Fruit fly (Drosophila melanogaster) whole organism, embryonic: ENCODE data around the gene sing.

Source experiments
- BtbVII ChIP-seq: fragments of 200-800 bp; sonication (Bioruptor generic); optimal IDR thresholded peaks from 3 replicates; lab custom pipeline; 2017; ENCODE audit warnings: missing biosample characterization, mild to moderate bottlenecking, missing genetic modification characterization
- CG10147 ChIP-seq: fragments of 200-800 bp; sonication (Bioruptor generic); optimal IDR thresholded peaks from 2 replicates; lab custom pipeline; 2019; ENCODE audit warnings: missing biosample characterization, mild to moderate bottlenecking, missing genetic modification characterization, moderate library complexity
- CG1024 ChIP-seq: fragments of 200-800 bp; sonication (Bioruptor generic); IDR thresholded peaks from 2 replicates; pipeline ENCODE4 v1.3.6; 2022; ENCODE audit warnings: missing biosample characterization, missing genetic modification characterization
- CG11696 ChIP-seq: fragments of 200-800 bp; sonication (Bioruptor generic); IDR thresholded peaks from 2 replicates; pipeline ENCODE4 v1.3.6; 2022; ENCODE audit warnings: missing biosample characterization, missing genetic modification characterization
- CG12236 ChIP-seq: fragments of 200-800 bp; sonication (Bioruptor generic); optimal IDR thresholded peaks from 2 replicates; lab custom pipeline; 2016; ENCODE audit warnings: missing biosample characterization, missing genetic modification characterization
- CG1233 ChIP-seq: fragments of 200-800 bp; sonication (Bioruptor generic); optimal IDR thresholded peaks from 4 replicates; lab custom pipeline; 2018; ENCODE audit warnings: missing biosample characterization, mild to moderate bottlenecking, missing genetic modification characterization
- CG12391 ChIP-seq: fragments of 200-800 bp; sonication (Bioruptor generic); optimal IDR thresholded peaks from 3 replicates; lab custom pipeline; 2018; ENCODE audit warnings: missing biosample characterization, mild to moderate bottlenecking, missing genetic modification characterization, moderate library complexity
- CG13894 ChIP-seq: fragments of 200-800 bp; sonication (Bioruptor generic); optimal IDR thresholded peaks from 3 replicates; lab custom pipeline; 2018; ENCODE audit warnings: missing biosample characterization, mild to moderate bottlenecking, missing genetic modification characterization, moderate library complexity
- CG17829 ChIP-seq: fragments of 200-800 bp; optimal IDR thresholded peaks from 2 replicates; lab custom pipeline; 2019; ENCODE audit warnings: missing biosample characterization, mild to moderate bottlenecking, missing genetic modification characterization, moderate library complexity
- CG18011 ChIP-seq: fragments of 200-800 bp; sonication (Bioruptor generic); optimal IDR thresholded peaks from 2 replicates; lab custom pipeline; 2017; ENCODE audit warnings: missing biosample characterization, missing genetic modification characterization, mild to moderate bottlenecking, moderate library complexity, missing genotype
- CG2199 ChIP-seq: fragments of 200-800 bp; sonication (Bioruptor generic); IDR thresholded peaks from 3 replicates; pipeline ENCODE4 v1.3.6; 2022; ENCODE audit warnings: missing biosample characterization, missing genetic modification characterization
- CG30403 ChIP-seq: fragments of 200-800 bp; sonication (Bioruptor generic); optimal IDR thresholded peaks from 3 replicates; lab custom pipeline; 2016; ENCODE audit warnings: missing biosample characterization, missing genetic modification characterization
- CG31388 ChIP-seq: fragments of 200-800 bp; sonication (Bioruptor generic); optimal IDR thresholded peaks from 2 replicates; lab custom pipeline; 2016; ENCODE audit warnings: missing biosample characterization, missing genetic modification characterization
- CG33213 ChIP-seq: fragments of 200-800 bp; sonication (Bioruptor generic); optimal IDR thresholded peaks from 3 replicates; lab custom pipeline; 2016; ENCODE audit warnings: missing biosample characterization, missing genetic modification characterization
- CG3726 ChIP-seq: fragments of 200-800 bp; sonication (Bioruptor generic); IDR thresholded peaks from 3 replicates; pipeline ENCODE4, ENCODE4 v1.3.6; 2022; ENCODE audit warnings: missing biosample characterization, missing genetic modification characterization
- CG6254 ChIP-seq: fragments of 200-800 bp; sonication (Bioruptor generic); optimal IDR thresholded peaks from 3 replicates; lab custom pipeline; 2017; ENCODE audit warnings: mild to moderate bottlenecking, missing biosample characterization, missing genetic modification reagents, missing genetic modification characterization
- CG6791 ChIP-seq: fragments of 200-800 bp; sonication (Bioruptor generic); IDR thresholded peaks from 3 replicates; pipeline ENCODE4 v1.3.6; 2022; ENCODE audit warnings: missing biosample characterization, missing genetic modification characterization; ENCODE audit not compliant: partially characterized antibody
- CG6813 ChIP-seq: fragments of 200-800 bp; sonication (Bioruptor generic); optimal IDR thresholded peaks from 2 replicates; lab custom pipeline; 2017; ENCODE audit warnings: missing biosample characterization, missing genetic modification characterization, mild to moderate bottlenecking, moderate library complexity, missing genetic modification reagents
- CG9932 ChIP-seq: fragments of 200-800 bp; sonication (Bioruptor generic); IDR thresholded peaks from 2 replicates; pipeline ENCODE4 v1.3.6; 2022; ENCODE audit warnings: missing biosample characterization, missing genetic modification characterization
- Dip3 ChIP-seq: fragments of 200-800 bp; sonication (Bioruptor generic); optimal IDR thresholded peaks from 3 replicates; lab custom pipeline; 2016; ENCODE audit warnings: missing biosample characterization, missing genetic modification characterization
- Dll ChIP-seq: fragments of 200-800 bp; sonication (Bioruptor generic); IDR thresholded peaks from 4 replicates; pipeline ENCODE4 v1.3.6; 2022; ENCODE audit warnings: missing biosample characterization, missing genetic modification characterization; ENCODE audit not compliant: partially characterized antibody
- Doc3 ChIP-seq: fragments of 200-800 bp; sonication (Bioruptor generic); IDR thresholded peaks from 3 replicates; pipeline ENCODE4 v1.3.6; 2022; ENCODE audit warnings: missing biosample characterization, missing genetic modification characterization; ENCODE audit not compliant: partially characterized antibody
- Elba2 ChIP-seq: fragments of 200-800 bp; sonication (Bioruptor generic); optimal IDR thresholded peaks from 3 replicates; lab custom pipeline; 2016; ENCODE audit warnings: missing biosample characterization, missing genetic modification characterization
- Hand ChIP-seq: fragments of 200-800 bp; sonication (Bioruptor generic); optimal IDR thresholded peaks from 2 replicates; lab custom pipeline; 2017; ENCODE audit warnings: mild to moderate bottlenecking, missing biosample characterization, missing genetic modification reagents, missing genetic modification characterization
- HmgD ChIP-seq: fragments of 200-800 bp; sonication (Bioruptor generic); optimal IDR thresholded peaks from 3 replicates; lab custom pipeline; 2016; ENCODE audit warnings: missing biosample characterization, missing genetic modification characterization
- Hr39 ChIP-seq: fragments of >200 bp; optimal IDR thresholded peaks from 2 replicates; lab custom pipeline; 2017
- Lpt ChIP-seq: fragments of >200 bp; optimal IDR thresholded peaks from 2 replicates; lab custom pipeline; 2018; ENCODE audit warnings: missing biosample characterization, missing genetic modification characterization
- Myb ChIP-seq: fragments of 200-800 bp; sonication (Bioruptor generic); optimal IDR thresholded peaks from 2 replicates; lab custom pipeline; 2016; ENCODE audit warnings: missing biosample characterization, missing genetic modification characterization
- NK7.1 ChIP-seq: fragments of 200-800 bp; sonication (Bioruptor generic); optimal IDR thresholded peaks from 3 replicates; lab custom pipeline; 2016; ENCODE audit warnings: missing biosample characterization, missing genetic modification characterization
- Xbp1 ChIP-seq: fragments of 200-800 bp; sonication (Bioruptor generic); optimal IDR thresholded peaks from 3 replicates; lab custom pipeline; 2016; ENCODE audit warnings: missing biosample characterization, mild to moderate bottlenecking, missing genetic modification characterization
- cato ChIP-seq: fragments of 200-800 bp; sonication (Bioruptor generic); optimal IDR thresholded peaks from 2 replicates; lab custom pipeline; 2016; ENCODE audit warnings: missing biosample characterization, missing genetic modification characterization, borderline replicate concordance
- dan ChIP-seq: fragments of 200-800 bp; sonication (Bioruptor generic); IDR thresholded peaks from 2 replicates; pipeline ENCODE4 v1.3.6; 2022; ENCODE audit warnings: missing biosample characterization, missing genetic modification characterization
- eve ChIP-seq, 2 experiments: fragments of >200 bp; optimal IDR thresholded peaks; 2 replicates each; lab custom pipeline; 2017; ENCODE audit warnings: missing biosample characterization in 2 of 2, missing genetic modification characterization in 2 of 2
- fu2 ChIP-seq: fragments of 200-800 bp; sonication (Bioruptor generic); optimal IDR thresholded peaks from 2 replicates; lab custom pipeline; 2016; ENCODE audit warnings: missing biosample characterization, missing genetic modification characterization
- grn ChIP-seq: fragments of 200-800 bp; sonication (Bioruptor generic); optimal IDR thresholded peaks from 3 replicates; lab custom pipeline; 2017; ENCODE audit warnings: missing biosample characterization, missing genetic modification characterization
- gt ChIP-seq: fragments of 200-800 bp; sonication (Bioruptor generic); IDR thresholded peaks from 2 replicates; pipeline ENCODE4 v1.3.6; 2022; ENCODE audit warnings: missing biosample characterization, missing genetic modification characterization
- jing ChIP-seq: fragments of 200-800 bp; sonication (Bioruptor generic); optimal IDR thresholded peaks from 2 replicates; lab custom pipeline; 2018; ENCODE audit warnings: missing biosample characterization, mild to moderate bottlenecking, missing genetic modification characterization
- knrl ChIP-seq: fragments of 200-800 bp; sonication (Bioruptor generic); IDR thresholded peaks from 3 replicates; pipeline ENCODE4 v1.3.6; 2022; ENCODE audit warnings: missing biosample characterization, missing genetic modification characterization; ENCODE audit not compliant: partially characterized antibody
- lab ChIP-seq: fragments of 200-800 bp; sonication (Bioruptor generic); optimal IDR thresholded peaks from 3 replicates; lab custom pipeline; 2017; ENCODE audit warnings: missing biosample characterization, missing genetic modification characterization, mild to moderate bottlenecking, moderate library complexity, missing genetic modification reagents
- lov ChIP-seq, 2 experiments: fragments of 200-800 bp in 1 of 2; fragments of >200 bp in 1 of 2; sonication (Bioruptor generic) in 1 of 2; IDR thresholded peaks in 1 of 2; optimal IDR thresholded peaks in 1 of 2; 2 replicates in 1 of 2; 3 replicates in 1 of 2; pipeline versions ENCODE4 v1.3.6 to Lab custom; 2017 to 2022; ENCODE audit warnings: missing biosample characterization in 1 of 2, missing genetic modification characterization in 1 of 2
- nau ChIP-seq: fragments of 200-800 bp; sonication (Bioruptor generic); optimal IDR thresholded peaks from 3 replicates; lab custom pipeline; 2017; ENCODE audit warnings: missing biosample characterization, mild to moderate bottlenecking, missing genetic modification characterization, missing genetic modification reagents
- nerfin-2 ChIP-seq: fragments of 200-800 bp; sonication (Bioruptor generic); IDR thresholded peaks from 2 replicates; pipeline ENCODE4 v1.3.6; 2022; ENCODE audit warnings: missing biosample characterization, missing genetic modification characterization; ENCODE audit not compliant: partially characterized antibody
- p53 ChIP-seq: fragments of 200-800 bp; sonication (Bioruptor generic); optimal IDR thresholded peaks from 2 replicates; lab custom pipeline; 2016; ENCODE audit warnings: missing biosample characterization, missing genetic modification characterization
- pzg ChIP-seq: fragments of 200-800 bp; sonication (Bioruptor generic); optimal IDR thresholded peaks from 3 replicates; lab custom pipeline; 2018; ENCODE audit warnings: missing biosample characterization, mild to moderate bottlenecking, missing genetic modification characterization, moderate library complexity
- scrt ChIP-seq: fragments of 200-800 bp; sonication (Bioruptor generic); optimal IDR thresholded peaks from 2 replicates; lab custom pipeline; 2018; ENCODE audit warnings: missing biosample characterization, mild to moderate bottlenecking, missing genetic modification characterization, moderate library complexity
- slou ChIP-seq: fragments of 200-800 bp; sonication (Bioruptor generic); optimal IDR thresholded peaks from 3 replicates; lab custom pipeline; 2016; ENCODE audit warnings: missing biosample characterization, missing genetic modification characterization
- vfl ChIP-seq: fragments of 200-800 bp; sonication (Bioruptor generic); optimal IDR thresholded peaks from 2 replicates; lab custom pipeline; 2016; ENCODE audit warnings: missing biosample characterization, missing genetic modification characterization

Gene sing

dm6 chrX:16723203-16724173 is 44.4 kb downstream of the sing start (continued):
- TF ChIP-seq vfl: peak; percentile 37
- peak; percentile 83 for TF ChIP-seq CG30403 (GFP tag; lab: Kevin White, UChicago)
- TF ChIP-seq Lpt (GFP tag; lab: Kevin White, UChicago): no peak
- TF ChIP-seq eve (GFP tag; optimal IDR thresholded peaks at IDR 0.05; lab: Kevin White, UChicago): peak in 1 of 2 experiments; percentile 72
- no peak for TF ChIP-seq CG2199 (GFP tag; lab: Robert Waterston, UW)
- TF ChIP-seq CG1233 (GFP tag; lab: Kevin White, UChicago): peak; percentile 54
- TF ChIP-seq Myb (GFP tag; lab: Kevin White, UChicago): peak; percentile 23
- TF ChIP-seq fu2: peak; percentile 3
- peak; percentile 24 for TF ChIP-seq scrt
- no peak for TF ChIP-seq Elba2
- no peak for TF ChIP-seq NK7.1 (GFP tag; lab: Kevin White, UChicago)
- no peak for TF ChIP-seq CG6791
- TF ChIP-seq Xbp1: peak; percentile 73
- TF ChIP-seq CG11696 (GFP tag; lab: Robert Waterston, UW): peak; percentile 88
- no peak for TF ChIP-seq nerfin-2 (GFP tag; lab: Robert Waterston, UW)
- peak; percentile 66 for TF ChIP-seq CG9932
- peak; percentile 43 for TF ChIP-seq CG10147 (GFP tag; lab: Kevin White, UChicago)
- peak; percentile 20 for TF ChIP-seq CG6813
- TF ChIP-seq Dll (GFP tag; lab: Robert Waterston, UW): no peak
- TF ChIP-seq lov (optimal IDR thresholded peaks at IDR 0.05; lab: Kevin White, UChicago): no peak
- TF ChIP-seq lov (GFP tag; IDR thresholded peaks at IDR 0.05; lab: Robert Waterston, UW): no peak
- no peak for TF ChIP-seq Dip3 (GFP tag; lab: Kevin White, UChicago)
- TF ChIP-seq Hr39: no peak
- TF ChIP-seq CG18011 (GFP tag; lab: Kevin White, UChicago): peak; percentile 48
- peak; percentile 10 for TF ChIP-seq slou
- TF ChIP-seq jing (GFP tag; lab: Kevin White, UChicago): peak; percentile 39
- TF ChIP-seq nau (GFP tag; lab: Kevin White, UChicago): peak; percentile 12
- no peak for TF ChIP-seq knrl (GFP tag; lab: Robert Waterston, UW)
- TF ChIP-seq p53 (GFP tag; lab: Kevin White, UChicago): no peak
- TF ChIP-seq CG12236 (GFP tag; lab: Kevin White, UChicago): peak; percentile 27
- TF ChIP-seq CG3726 (GFP tag; lab: Robert Waterston, UW): no peak; the same call in 2 of the 3 replicates
- no peak for TF ChIP-seq grn
- no peak for TF ChIP-seq HmgD (GFP tag; lab: Kevin White, UChicago)
- no peak for TF ChIP-seq pzg (GFP tag; lab: Kevin White, UChicago)
- no peak for TF ChIP-seq Doc3
- TF ChIP-seq dan: no peak
- TF ChIP-seq Hand: peak; percentile 56
- no peak for TF ChIP-seq CG33213 (GFP tag; lab: Kevin White, UChicago)
- TF ChIP-seq CG1024 (GFP tag; lab: Robert Waterston, UW): 0 out of 2 replicates have a peak, but pooled peaks have one; percentile 10
- peak; percentile 83 for TF ChIP-seq CG12391 (tag; lab: Kevin White, UChicago)
- TF ChIP-seq BtbVII (GFP tag; lab: Kevin White, UChicago): peak; percentile 64
- no peak for TF ChIP-seq cato (GFP tag; lab: Kevin White, UChicago)
- TF ChIP-seq CG31388 (GFP tag; lab: Kevin White, UChicago): no peak
- TF ChIP-seq CG17829: peak; percentile 66
- TF ChIP-seq lab (GFP tag; lab: Kevin White, UChicago): peak; percentile 78
- TF ChIP-seq CG6254 (GFP tag; lab: Kevin White, UChicago): no peak
- no peak for TF ChIP-seq gt (GFP tag; lab: Robert Waterston, UW)
- TF ChIP-seq CG13894: no peak
